Fruit fly (Drosophila melanogaster) whole organism, pupa: ENCODE measurements around the gene CG44005.

Source experiments
- CG14655 ChIP-seq: fragments of 200-800 bp; sonication (Bioruptor generic); optimal IDR thresholded peaks from 3 replicates; lab custom pipeline; 2017; ENCODE audit warnings: mild to moderate bottlenecking, missing biosample characterization, missing genetic modification reagents, missing genetic modification characterization
- CG8301 ChIP-seq: fragments of 200-800 bp; sonication (Bioruptor generic); optimal IDR thresholded peaks from 2 replicates; lab custom pipeline; 2018; ENCODE audit warnings: missing biosample characterization, mild to moderate bottlenecking, missing genetic modification characterization
- EcR ChIP-seq: fragments of 200-800 bp; sonication (Bioruptor generic); optimal IDR thresholded peaks from 3 replicates; lab custom pipeline; 2019; ENCODE audit warnings: missing biosample characterization, missing genetic modification characterization, mild to moderate bottlenecking, moderate library complexity, missing genetic modification reagents

DNA sequence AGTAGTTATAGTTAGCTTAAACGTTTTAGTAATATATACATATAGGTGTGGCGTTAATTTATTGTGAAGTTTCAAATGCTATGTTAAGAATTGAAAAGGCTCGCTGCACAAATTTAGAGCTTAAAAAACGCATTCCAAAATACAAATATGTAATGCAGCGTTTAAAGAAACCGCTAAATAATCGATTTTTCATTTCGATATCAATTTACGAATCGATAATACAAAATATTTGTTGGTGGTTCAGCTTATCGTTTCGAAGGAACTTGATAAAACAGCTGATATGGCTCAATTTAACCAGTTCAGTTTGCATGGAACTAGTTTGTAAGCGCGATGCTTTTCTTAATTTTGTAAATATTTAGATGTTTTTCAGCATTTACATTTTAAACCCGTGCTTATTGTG lies 40.7 kb upstream of the CG44005 start, which contains the start of the genes CG32195 and CG7341:
- TF ChIP-seq CG14655, result no peak
- no peak for TF ChIP-seq EcR (GFP tag; lab: Kevin White, UChicago)
- no peak for TF ChIP-seq CG8301 (tag; lab: Kevin White, UChicago)
